Fruit fly (Drosophila melanogaster) whole organism, embryonic: ENCODE measurements around the gene Socs36E.
A peak's percentile ranks its signal among the peaks of the same experiment; 100 is the strongest.

Experiments
- Adf1 ChIP-seq: fragments of 200-800 bp; sonication (Bioruptor generic); IDR thresholded peaks from 2 replicates; pipeline ENCODE4 v1.3.6; 2022; ENCODE audit warnings: missing biosample characterization, missing genetic modification characterization
- CG10565 ChIP-seq: fragments of 200-800 bp; sonication (Bioruptor generic); optimal IDR thresholded peaks from 3 replicates; lab custom pipeline; 2016; ENCODE audit warnings: missing biosample characterization, mild to moderate bottlenecking, missing genetic modification characterization
- CG12219 ChIP-seq: fragments of 200-800 bp; sonication (Bioruptor generic); optimal IDR thresholded peaks from 3 replicates; lab custom pipeline; 2018; ENCODE audit warnings: missing biosample characterization, mild to moderate bottlenecking, missing genetic modification characterization
- CG12769 ChIP-seq: fragments of 200-800 bp; sonication (Bioruptor generic); optimal IDR thresholded peaks from 2 replicates; lab custom pipeline; 2019; ENCODE audit warnings: missing biosample characterization, mild to moderate bottlenecking, missing genetic modification characterization, moderate library complexity
- CG13123 ChIP-seq: fragments of 200-800 bp; sonication (Bioruptor generic); optimal IDR thresholded peaks from 2 replicates; lab custom pipeline; 2016; ENCODE audit warnings: missing biosample characterization, missing genetic modification characterization
- CG13775 ChIP-seq: fragments of 200-800 bp; sonication (Bioruptor generic); optimal IDR thresholded peaks from 3 replicates; lab custom pipeline; 2017; ENCODE audit warnings: missing biosample characterization, mild to moderate bottlenecking, missing genetic modification characterization
- CG1529 ChIP-seq: fragments of 200-800 bp; sonication (Bioruptor generic); optimal IDR thresholded peaks from 3 replicates; lab custom pipeline; 2018; ENCODE audit warnings: missing biosample characterization, missing genetic modification characterization
- CG15696 ChIP-seq: fragments of 200-800 bp; sonication (Bioruptor generic); optimal IDR thresholded peaks from 2 replicates; lab custom pipeline; 2019; ENCODE audit warnings: missing biosample characterization, mild to moderate bottlenecking, missing genetic modification characterization, moderate library complexity
- CG2678 ChIP-seq: fragments of 200-800 bp; sonication (Bioruptor generic); optimal IDR thresholded peaks from 3 replicates; lab custom pipeline; 2019; ENCODE audit warnings: missing biosample characterization, mild to moderate bottlenecking, missing genetic modification characterization, moderate library complexity
- CG32772 ChIP-seq: fragments of 200-800 bp; sonication (Bioruptor generic); IDR thresholded peaks from 2 replicates; pipeline ENCODE4 v1.3.6; 2022; ENCODE audit warnings: missing biosample characterization, missing genetic modification characterization
- CG33213 ChIP-seq: fragments of 200-800 bp; sonication (Bioruptor generic); optimal IDR thresholded peaks from 3 replicates; lab custom pipeline; 2016; ENCODE audit warnings: missing biosample characterization, missing genetic modification characterization
- CG4820 ChIP-seq: fragments of 200-800 bp; sonication (Bioruptor generic); optimal IDR thresholded peaks from 3 replicates; lab custom pipeline; 2016; ENCODE audit warnings: missing biosample characterization, missing genetic modification characterization
- CG6175 ChIP-seq: fragments of 200-800 bp; sonication (Bioruptor generic); IDR thresholded peaks from 3 replicates; pipeline ENCODE4 v1.3.6; 2022; ENCODE audit warnings: missing biosample characterization, missing genetic modification characterization
- CG6654 ChIP-seq: fragments of 200-800 bp; sonication (Bioruptor generic); optimal IDR thresholded peaks from 2 replicates; lab custom pipeline; 2017; ENCODE audit warnings: missing biosample characterization, mild to moderate bottlenecking, missing genetic modification characterization
- CG6854 ChIP-seq: fragments of 200-800 bp; sonication (Bioruptor generic); optimal IDR thresholded peaks from 3 replicates; lab custom pipeline; 2017; ENCODE audit warnings: missing biosample characterization, mild to moderate bottlenecking, missing genetic modification characterization
- CG8944 ChIP-seq: fragments of 200-800 bp; sonication (Bioruptor generic); optimal IDR thresholded peaks from 3 replicates; lab custom pipeline; 2016; ENCODE audit warnings: missing biosample characterization, missing genetic modification characterization
- CG9609 ChIP-seq: fragments of 200-800 bp; sonication (Bioruptor generic); optimal IDR thresholded peaks from 3 replicates; lab custom pipeline; 2016; ENCODE audit warnings: missing biosample characterization, missing genetic modification characterization
- Camta ChIP-seq: fragments of 200-800 bp; sonication (Bioruptor generic); optimal IDR thresholded peaks from 2 replicates; lab custom pipeline; 2016; ENCODE audit warnings: missing biosample characterization, missing genetic modification characterization
- HLH4C ChIP-seq: fragments of 200-800 bp; sonication (Bioruptor generic); IDR thresholded peaks from 3 replicates; pipeline ENCODE4 v1.3.6; 2022; ENCODE audit warnings: missing biosample characterization, missing genetic modification characterization; ENCODE audit not compliant: partially characterized antibody
- Jarid2 ChIP-seq: fragments of 200-800 bp; sonication (Bioruptor generic); optimal IDR thresholded peaks from 3 replicates; lab custom pipeline; 2017; ENCODE audit warnings: mild to moderate bottlenecking, missing biosample characterization, missing genetic modification reagents, missing genetic modification characterization
- Mes4 ChIP-seq: fragments of 200-800 bp; sonication (Bioruptor generic); optimal IDR thresholded peaks from 2 replicates; lab custom pipeline; 2016; ENCODE audit warnings: missing biosample characterization, missing genetic modification characterization
- Myb ChIP-seq: fragments of 200-800 bp; sonication (Bioruptor generic); optimal IDR thresholded peaks from 2 replicates; lab custom pipeline; 2016; ENCODE audit warnings: missing biosample characterization, missing genetic modification characterization
- Poxn ChIP-seq: fragments of 200-800 bp; sonication (Bioruptor generic); IDR thresholded peaks from 2 replicates; pipeline ENCODE4 v1.3.6; 2022; ENCODE audit warnings: missing biosample characterization, missing genetic modification characterization
- Rfx ChIP-seq: fragments of 200-800 bp; sonication (Bioruptor generic); IDR thresholded peaks from 2 replicates; pipeline ENCODE4 v1.3.6; 2022; ENCODE audit warnings: missing biosample characterization, missing genetic modification characterization
- Scr ChIP-seq: fragments of 200-800 bp; sonication (Bioruptor generic); IDR thresholded peaks from 2 replicates; pipeline ENCODE4 v1.3.6; 2022; ENCODE audit warnings: missing biosample characterization, missing genetic modification characterization; ENCODE audit not compliant: partially characterized antibody
- bbx ChIP-seq: fragments of 200-800 bp; sonication (Bioruptor generic); IDR thresholded peaks from 2 replicates; pipeline ENCODE4 v1.3.6; 2022; ENCODE audit warnings: missing biosample characterization, missing genetic modification characterization; ENCODE audit not compliant: partially characterized antibody
- cad ChIP-seq: fragments of >200 bp; optimal IDR thresholded peaks from 2 replicates; lab custom pipeline; 2017; ENCODE audit warnings: missing biosample characterization, missing genetic modification characterization
- croc ChIP-seq: fragments of 200-800 bp; sonication (Bioruptor generic); conservative IDR thresholded peaks from 3 replicates; pipeline ENCODE4 v1.3.6; 2022; ENCODE audit warnings: missing biosample characterization, missing genetic modification characterization
- cwo ChIP-seq: fragments of 200-800 bp; sonication (Bioruptor generic); optimal IDR thresholded peaks from 3 replicates; lab custom pipeline; 2017; ENCODE audit warnings: missing biosample characterization, missing genetic modification characterization, mild to moderate bottlenecking, moderate library complexity, missing genetic modification reagents
- dpn ChIP-seq, 2 experiments: fragments of 200-800 bp; sonication (Bioruptor generic); optimal IDR thresholded peaks; 3 replicates each; lab custom pipeline; 2016; ENCODE audit warnings: missing biosample characterization in 2 of 2, missing genetic modification characterization in 2 of 2
- gem ChIP-seq: fragments of 200-800 bp; sonication (Bioruptor generic); optimal IDR thresholded peaks from 2 replicates; lab custom pipeline; 2019; ENCODE audit warnings: missing biosample characterization, mild to moderate bottlenecking, missing genetic modification characterization, moderate library complexity
- gro ChIP-seq: fragments of 200-800 bp; sonication (Bioruptor generic); optimal IDR thresholded peaks from 2 replicates; lab custom pipeline; 2016; ENCODE audit warnings: missing biosample characterization, missing genetic modification characterization
- gt ChIP-seq: fragments of 200-800 bp; sonication (Bioruptor generic); IDR thresholded peaks from 2 replicates; pipeline ENCODE4 v1.3.6; 2022; ENCODE audit warnings: missing biosample characterization, missing genetic modification characterization
- ham ChIP-seq: fragments of 200-800 bp; sonication (Bioruptor generic); IDR thresholded peaks from 2 replicates; pipeline ENCODE4 v1.3.6; 2022; ENCODE audit warnings: missing biosample characterization, missing genetic modification characterization
- mam ChIP-seq: fragments of 200-800 bp; sonication (Bioruptor generic); optimal IDR thresholded peaks from 3 replicates; lab custom pipeline; 2016; ENCODE audit warnings: missing biosample characterization, missing genetic modification characterization
- nom ChIP-seq: fragments of 200-800 bp; sonication (Bioruptor generic); optimal IDR thresholded peaks from 2 replicates; lab custom pipeline; 2017; ENCODE audit warnings: missing biosample characterization, missing genetic modification characterization, mild to moderate bottlenecking, moderate library complexity, missing genetic modification reagents
- pita ChIP-seq: fragments of 200-800 bp; sonication (Bioruptor generic); optimal IDR thresholded peaks from 2 replicates; lab custom pipeline; 2017; ENCODE audit warnings: missing biosample characterization, mild to moderate bottlenecking, missing genetic modification characterization
- pnt ChIP-seq: fragments of 200-800 bp; sonication (Bioruptor generic); optimal IDR thresholded peaks from 3 replicates; lab custom pipeline; 2016; ENCODE audit warnings: missing biosample characterization, missing genetic modification characterization
- prd ChIP-seq, 3 experiments: fragments of >200 bp in 2 of 3; fragments of 200-800 bp in 1 of 3; sonication (Bioruptor generic) in 1 of 3; optimal IDR thresholded peaks in 2 of 3; IDR thresholded peaks in 1 of 3; 2 replicates in 2 of 3; 3 replicates in 1 of 3; pipeline versions ENCODE4 v1.3.6 to Lab custom; 2017 to 2022; ENCODE audit warnings: missing biosample characterization in 1 of 3, missing genetic modification characterization in 1 of 3
- ro ChIP-seq: fragments of 200-800 bp; sonication (Bioruptor generic); IDR thresholded peaks from 2 replicates; pipeline ENCODE4 v1.3.6; 2022; ENCODE audit warnings: missing biosample characterization, missing genetic modification characterization
- row ChIP-seq: fragments of 200-800 bp; sonication (Bioruptor generic); IDR thresholded peaks from 3 replicates; pipeline ENCODE4 v1.3.6; 2022; ENCODE audit warnings: missing biosample characterization, missing genetic modification characterization
- sens-2 ChIP-seq: fragments of 200-800 bp; sonication (Bioruptor generic); IDR thresholded peaks from 2 replicates; pipeline ENCODE4 v1.3.6; 2022; ENCODE audit warnings: missing biosample characterization, missing genetic modification characterization
- slbo ChIP-seq: fragments of 200-800 bp; sonication (Bioruptor generic); IDR thresholded peaks from 2 replicates; pipeline ENCODE4 v1.3.6; 2022; ENCODE audit warnings: missing biosample characterization, missing genetic modification characterization
- sna ChIP-seq: fragments of 200-800 bp; sonication (Bioruptor generic); IDR thresholded peaks from 2 replicates; pipeline ENCODE4 v1.3.6; 2022; ENCODE audit warnings: missing biosample characterization, missing genetic modification characterization; ENCODE audit not compliant: partially characterized antibody
- stc ChIP-seq: fragments of 200-800 bp; sonication (Bioruptor generic); IDR thresholded peaks from 2 replicates; pipeline ENCODE4 v1.3.6; 2022; ENCODE audit warnings: missing biosample characterization, missing genetic modification characterization
- stwl ChIP-seq: fragments of 200-800 bp; sonication (Bioruptor generic); optimal IDR thresholded peaks from 3 replicates; lab custom pipeline; 2018; ENCODE audit warnings: missing biosample characterization, mild to moderate bottlenecking, missing genetic modification characterization, moderate library complexity
- ttk ChIP-seq: fragments of 200-800 bp; sonication (Bioruptor generic); IDR thresholded peaks from 2 replicates; pipeline ENCODE4 v2.1.2; 2022; ENCODE audit warnings: missing biosample characterization, missing genetic modification characterization
- zen ChIP-seq: fragments of 200-800 bp; sonication (Bioruptor generic); optimal IDR thresholded peaks from 3 replicates; lab custom pipeline; 2018; ENCODE audit warnings: missing biosample characterization, mild to moderate bottlenecking, missing genetic modification characterization, moderate library complexity

The Socs36E gene

DNA sequence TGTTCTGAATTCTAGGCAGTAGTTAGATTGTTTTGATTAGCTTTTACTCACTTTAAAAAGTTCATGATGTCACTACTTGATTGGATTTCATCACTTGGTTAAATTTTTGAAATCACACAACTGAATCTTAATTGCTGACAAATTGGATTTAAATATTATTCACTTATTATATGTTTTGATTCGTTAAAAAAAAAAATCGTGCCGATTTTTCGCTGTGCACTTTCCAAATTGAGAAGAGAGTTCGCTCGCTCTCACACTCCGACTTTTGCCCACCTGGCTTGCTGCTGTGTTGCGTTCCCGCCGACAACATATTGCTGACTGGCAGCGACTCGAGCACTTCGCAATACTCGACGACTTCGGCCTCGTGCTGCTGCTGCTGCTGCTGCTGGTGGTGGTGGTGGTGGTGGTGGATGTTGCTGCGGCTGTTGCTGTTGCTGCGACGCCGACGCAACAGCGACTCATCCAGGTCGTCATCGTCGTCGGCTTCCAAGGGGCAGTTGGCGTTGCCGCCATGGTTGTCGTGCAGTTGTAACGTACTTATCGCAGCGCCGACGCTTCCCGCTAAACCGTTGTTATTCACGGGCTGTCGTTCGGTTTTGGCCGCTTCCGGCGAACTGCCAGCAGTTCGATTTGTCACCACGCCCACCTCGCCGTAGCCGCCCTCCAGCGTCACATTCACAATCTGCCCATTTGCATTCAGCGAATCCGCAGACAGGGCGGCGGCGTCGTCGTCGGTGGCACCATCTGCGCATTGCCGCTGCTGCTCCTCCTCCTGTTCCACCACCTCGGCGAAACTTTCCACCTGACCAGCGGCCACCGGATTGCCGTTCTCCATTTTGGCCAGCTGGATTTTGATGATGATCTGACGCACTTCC, 10.5 kb downstream of the Socs36E start (continued):
- peak; percentile 68 for TF ChIP-seq CG12769 (tag; lab: Kevin White, UChicago)
- peak; percentile 31 for TF ChIP-seq Myb
- no peak for TF ChIP-seq gt (GFP tag; lab: Robert Waterston, UW)
- TF ChIP-seq bbx (GFP tag; lab: Robert Waterston, UW) = peak; percentile 47; the same call in 1 of the 2 replicates
- peak; percentile 60 for TF ChIP-seq Rfx (GFP tag; lab: Robert Waterston, UW)
- TF ChIP-seq nom (GFP tag; lab: Kevin White, UChicago) = peak; percentile 71
- TF ChIP-seq row (GFP tag; lab: Robert Waterston, UW) = peak; percentile 73
- TF ChIP-seq CG10565 (GFP tag; lab: Kevin White, UChicago) = no peak
- peak; percentile 80 for TF ChIP-seq CG2678 (tag; lab: Kevin White, UChicago)
- TF ChIP-seq stc = peak; percentile 50; the same call in 1 of the 2 replicates
- TF ChIP-seq Adf1 (GFP tag; lab: Robert Waterston, UW) = peak; percentile 95
- no peak for TF ChIP-seq ro
- peak; percentile 74 for TF ChIP-seq ttk (GFP tag; lab: Robert Waterston, UW)
- TF ChIP-seq cwo (GFP tag; lab: Kevin White, UChicago) = peak; percentile 64
- no peak for TF ChIP-seq stwl (tag; lab: Kevin White, UChicago)
- TF ChIP-seq CG13775 (GFP tag; lab: Kevin White, UChicago) = peak; percentile 63
- TF ChIP-seq Poxn (GFP tag; lab: Robert Waterston, UW) = no peak
- TF ChIP-seq Mes4 (GFP tag; lab: Kevin White, UChicago) = peak; percentile 23
- peak; percentile 68 to 79 for TF ChIP-seq dpn (GFP tag; optimal IDR thresholded peaks at IDR 0.05; lab: Kevin White, UChicago)
- no peak for TF ChIP-seq croc (GFP tag; lab: Robert Waterston, UW)
- peak; percentile 71 for TF ChIP-seq slbo
- peak; percentile 30 for TF ChIP-seq CG4820 (GFP tag; lab: Kevin White, UChicago)
- TF ChIP-seq CG9609 (GFP tag; lab: Kevin White, UChicago) = no peak
- peak; percentile 72 for TF ChIP-seq Jarid2 (GFP tag; lab: Kevin White, UChicago)
- TF ChIP-seq sens-2 = no peak
- 0 out of 2 replicates have a peak, but pooled peaks have one; percentile 41 for TF ChIP-seq sna
- no peak for TF ChIP-seq pita (GFP tag; lab: Kevin White, UChicago)
- TF ChIP-seq prd (optimal IDR thresholded peaks at IDR 0.05; lab: Kevin White, UChicago) = no peak
- TF ChIP-seq prd (GFP tag; IDR thresholded peaks at IDR 0.05; lab: Robert Waterston, UW) = peak; percentile 62
- peak; percentile 42 for TF ChIP-seq CG12219 (GFP tag; lab: Kevin White, UChicago)
- TF ChIP-seq CG6854 (GFP tag; lab: Kevin White, UChicago) = no peak
- peak; percentile 35 for TF ChIP-seq mam
- peak; percentile 43 for TF ChIP-seq Camta
- TF ChIP-seq CG33213 (GFP tag; lab: Kevin White, UChicago) = no peak
- TF ChIP-seq zen (tag; lab: Kevin White, UChicago) = peak; percentile 32
- TF ChIP-seq gro (GFP tag; lab: Kevin White, UChicago) = peak; percentile 63
- TF ChIP-seq Scr (GFP tag; lab: Robert Waterston, UW) = 0 out of 2 replicates have a peak, but pooled peaks have one; percentile 30
- no peak for TF ChIP-seq CG8944
- no peak for TF ChIP-seq ham (GFP tag; lab: Robert Waterston, UW)
- peak; percentile 60; the same call in 1 of the 2 replicates for TF ChIP-seq CG32772
- TF ChIP-seq cad (GFP tag; lab: Kevin White, UChicago) = no peak
- TF ChIP-seq CG13123 (GFP tag; lab: Kevin White, UChicago) = peak; percentile 19
- peak; percentile 43 for TF ChIP-seq CG6654 (GFP tag; lab: Kevin White, UChicago)
- peak; percentile 77 for TF ChIP-seq gem
- TF ChIP-seq CG6175 = peak; percentile 70; the same call in 2 of the 3 replicates
- TF ChIP-seq CG1529 = peak; percentile 57
- TF ChIP-seq HLH4C (GFP tag; lab: Robert Waterston, UW) = no peak
- peak; percentile 27 for TF ChIP-seq CG15696 (tag; lab: Kevin White, UChicago)
- peak; percentile 16 for TF ChIP-seq pnt (GFP tag; lab: Kevin White, UChicago)
